Fruit fly (Drosophila melanogaster): Measurements from ENCODE around the gene Snoo.

The Snoo gene

dm6 chr2L:7960581-7961530 is 23.1 kb downstream of the Snoo start (continued):
- TF ChIP-seq caup (GFP tag; optimal IDR thresholded peaks at IDR 0.05; ENCODE audit: severe bottlenecking) (peak; percentile 68), gcm2 (GFP tag; optimal IDR thresholded peaks at IDR 0.05) (no peak), CG34422 (GFP tag; IDR thresholded peaks at IDR 0.05) (no peak), D (optimal IDR thresholded peaks at IDR 0.05) (no peak), D (GFP tag; optimal IDR thresholded peaks at IDR 0.05) (no peak), pzg (GFP tag; optimal IDR thresholded peaks at IDR 0.05) (no peak), CG9215 (GFP tag; IDR thresholded peaks at IDR 0.05) (no peak), psq (GFP tag; optimal IDR thresholded peaks at IDR 0.05) (no peak), eve (GFP tag; optimal IDR thresholded peaks at IDR 0.05) (no peak), Six4 (GFP tag; optimal IDR thresholded peaks at IDR 0.05) (no peak), CG17186 (GFP tag; optimal IDR thresholded peaks at IDR 0.05) (no peak), YL-1 (GFP tag; optimal IDR thresholded peaks at IDR 0.05) (peak; percentile 5), sd (tag; optimal IDR thresholded peaks at IDR 0.05) (peak; percentile 54), salm (tag; optimal IDR thresholded peaks at IDR 0.05) (no peak), Max (GFP tag; optimal IDR thresholded peaks at IDR 0.05) (peak; percentile 43), Optix (GFP tag; IDR thresholded peaks at IDR 0.05) (no peak), ttk (GFP tag; IDR thresholded peaks at IDR 0.05) (no peak), Tbp (GFP tag; optimal IDR thresholded peaks at IDR 0.05) (no peak), CG10209 (GFP tag; optimal IDR thresholded peaks at IDR 0.05) (peak; percentile 26), pum (GFP tag; optimal IDR thresholded peaks at IDR 0.05) (no peak), CG17612 (GFP tag; IDR thresholded peaks at IDR 0.05) (no peak), CG8924 (tag; optimal IDR thresholded peaks at IDR 0.05) (peak; percentile 11), fru (optimal IDR thresholded peaks at IDR 0.05) (no peak), Blimp-1 (GFP tag; optimal IDR thresholded peaks at IDR 0.05) (peak; percentile 34), Ssrp (tag; optimal IDR thresholded peaks at IDR 0.05) (no peak), NC2α (GFP tag; optimal IDR thresholded peaks at IDR 0.05) (no peak), CG3407 (GFP tag; optimal IDR thresholded peaks at IDR 0.05) (peak; percentile 17), Bteb2 (GFP tag; optimal IDR thresholded peaks at IDR 0.05) (no peak), scrt (GFP tag; optimal IDR thresholded peaks at IDR 0.05) (peak; percentile 42), trh (GFP tag; optimal IDR thresholded peaks at IDR 0.05) (no peak), br (optimal IDR thresholded peaks at IDR 0.05) (no peak), CG17802 (tag; optimal IDR thresholded peaks at IDR 0.05) (no peak), CG12299 (tag; optimal IDR thresholded peaks at IDR 0.05) (no peak), CG6813 (GFP tag; optimal IDR thresholded peaks at IDR 0.05) (peak; percentile 79), nau (GFP tag; optimal IDR thresholded peaks at IDR 0.05) (peak; percentile 42), sens (GFP tag) (peak; percentile 28), Stat92E (GFP tag; optimal IDR thresholded peaks at IDR 0.05) (no peak), CG12219 (GFP tag; optimal IDR thresholded peaks at IDR 0.05) (no peak), kni (GFP tag; optimal IDR thresholded peaks at IDR 0.05) (no peak), zen (tag; optimal IDR thresholded peaks at IDR 0.05) (no peak), CoRest (tag; optimal IDR thresholded peaks at IDR 0.05) (no peak), CG9609 (GFP tag; optimal IDR thresholded peaks at IDR 0.05) (no peak), Sry-β (GFP tag; optimal IDR thresholded peaks at IDR 0.05) (no peak), CG13624 (GFP tag; optimal IDR thresholded peaks at IDR 0.05) (no peak), zfh1 (GFP tag; IDR thresholded peaks at IDR 0.05) (no peak; the same call in 2 of the 3 replicates), run (tag; optimal IDR thresholded peaks at IDR 0.05) (no peak), tio (GFP tag; optimal IDR thresholded peaks at IDR 0.05) (peak; percentile 6), dpn (GFP tag; optimal IDR thresholded peaks at IDR 0.05) (no peak), ase (GFP tag; IDR thresholded peaks at IDR 0.05) (no peak), CG15011 (GFP tag; optimal IDR thresholded peaks at IDR 0.05) (peak; percentile 75)

Data from whole organism, embryonic.